Worm (Caenorhabditis elegans) whole organism, L4 larva: ENCODE data around the gene fbxa-153.

ENCODE experiments used
- D1046.2 ChIP-seq: fragments of 200-800 bp; sonication (Bioruptor generic); IDR thresholded peaks from 2 replicates; pipeline ENCODE4 v1.3.6; 2022; ENCODE audit warnings: missing genetic modification characterization, missing compliant biosample characterization
- F37D6.2 ChIP-seq: sonication (generic microtip); optimal IDR thresholded peaks from 2 replicates; lab custom pipeline; 2016; ENCODE audit warnings: mild to moderate bottlenecking, missing genetic modification characterization, missing compliant biosample characterization
- F44E2.7 ChIP-seq: fragments of 200-800 bp; sonication (Bioruptor generic); IDR thresholded peaks from 2 replicates; pipeline ENCODE4 v2.1.2; 2022; ENCODE audit warnings: missing genetic modification characterization, missing compliant biosample characterization
- T20F7.1 ChIP-seq: fragments of 200-800 bp; sonication (Bioruptor generic); optimal IDR thresholded peaks from 2 replicates; lab custom pipeline; 2018; ENCODE audit warnings: mild to moderate bottlenecking, missing genetic modification characterization, missing compliant biosample characterization
- T26A8.4 ChIP-seq: fragments of 200-800 bp; sonication (Bioruptor generic); IDR thresholded peaks from 2 replicates; pipeline ENCODE4 v1.3.6; 2022; ENCODE audit warnings: missing genetic modification characterization, missing compliant biosample characterization
- Y48G9A.11 ChIP-seq: fragments of 200-800 bp; sonication (Bioruptor generic); IDR thresholded peaks from 2 replicates; pipeline ENCODE4 v1.3.6; 2022; ENCODE audit warnings: missing genetic modification reagents, missing genetic modification characterization, missing compliant biosample characterization
- ZK337.2 ChIP-seq: fragments of 200-800 bp; sonication (Bioruptor generic); IDR thresholded peaks from 2 replicates; pipeline ENCODE4 v1.3.6; 2022; ENCODE audit warnings: missing genetic modification reagents, missing genetic modification characterization, missing compliant biosample characterization
- ZK546.5 ChIP-seq, 2 experiments: sonication (generic microtip); optimal IDR thresholded peaks; 2 replicates each; lab custom pipeline; 2017; ENCODE audit warnings: missing biosample characterization in 2 of 2, missing genetic modification characterization in 2 of 2
- aha-1 ChIP-seq: fragments of 150-350 bp; peaks from one replicate; lab custom pipeline; 2014; ENCODE audit warnings: missing biosample characterization, missing genetic modification characterization
- ama-1 ChIP-seq: fragments of 150-350 bp; optimal IDR thresholded peaks from 2 replicates; lab custom pipeline; 2014; ENCODE audit warnings: inconsistent platforms, mixed read lengths
- ceh-32 ChIP-seq: sonication (generic microtip); optimal IDR thresholded peaks from 2 replicates; lab custom pipeline; 2016; ENCODE audit warnings: mild to moderate bottlenecking, missing genetic modification characterization, missing compliant biosample characterization; ENCODE audit not compliant: poor library complexity
- ceh-62 ChIP-seq: sonication (generic microtip); optimal IDR thresholded peaks from 2 replicates; lab custom pipeline; 2017; ENCODE audit warnings: missing biosample characterization, missing genetic modification characterization
- ctbp-1 ChIP-seq: fragments of 200-800 bp; sonication (Bioruptor generic); IDR thresholded peaks from 2 replicates; pipeline ENCODE4 v1.3.6; 2022; ENCODE audit warnings: missing genetic modification reagents, missing genetic modification characterization, missing compliant biosample characterization
- daf-16 ChIP-seq, 3 experiments: sonication (generic microtip); optimal IDR thresholded peaks; 2 replicates each; lab custom pipeline; 2016 to 2017; ENCODE audit warnings: missing genetic modification characterization in 3 of 3, missing genetic modification reagents in 3 of 3, mild to moderate bottlenecking in 2 of 3, missing compliant biosample characterization in 2 of 3, missing biosample characterization in 1 of 3, moderate library complexity in 1 of 3
- daf-8 ChIP-seq: fragments of 200-800 bp; sonication (Bioruptor generic); IDR thresholded peaks from 2 replicates; pipeline ENCODE4 v1.3.6; 2022; ENCODE audit warnings: missing genetic modification characterization, missing compliant biosample characterization
- dmd-6 ChIP-seq: fragments of 200-800 bp; sonication (Bioruptor generic); IDR thresholded peaks from 2 replicates; pipeline ENCODE4 v1.3.6; 2022; ENCODE audit warnings: missing genetic modification reagents, missing genetic modification characterization, missing compliant biosample characterization
- duxl-1 ChIP-seq: sonication (generic microtip); optimal IDR thresholded peaks from 2 replicates; lab custom pipeline; 2016; ENCODE audit warnings: mild to moderate bottlenecking, missing genetic modification characterization, moderate library complexity, missing compliant biosample characterization; ENCODE audit not compliant: poor library complexity
- dve-1 ChIP-seq: sonication (generic microtip); optimal IDR thresholded peaks from 2 replicates; lab custom pipeline; 2017; ENCODE audit warnings: antibody characterized with exemption, mild to moderate bottlenecking, missing genetic modification characterization, missing compliant biosample characterization; ENCODE audit not compliant: insufficient read depth
- egl-43 ChIP-seq: fragments of 200-800 bp; sonication (Bioruptor generic); IDR thresholded peaks from 2 replicates; pipeline ENCODE4 v1.3.6; 2022; ENCODE audit warnings: missing genetic modification reagents, missing genetic modification characterization, missing compliant biosample characterization
- hlh-11 ChIP-seq: fragments of 200-800 bp; sonication (Bioruptor generic); optimal IDR thresholded peaks from 2 replicates; lab custom pipeline; 2018; ENCODE audit warnings: mild to moderate bottlenecking, missing genetic modification characterization, missing compliant biosample characterization
- hmg-1.1 ChIP-seq: fragments of 200-800 bp; sonication (Bioruptor generic); IDR thresholded peaks from 2 replicates; pipeline ENCODE4 v1.3.6; 2022; ENCODE audit warnings: missing genetic modification reagents, missing genetic modification characterization, missing compliant biosample characterization
- lim-7 ChIP-seq: fragments of 200-800 bp; sonication (Bioruptor generic); IDR thresholded peaks from 2 replicates; pipeline ENCODE4 v1.3.6; 2022; ENCODE audit warnings: missing genetic modification characterization, missing compliant biosample characterization
- lin-1 ChIP-seq: fragments of 200-800 bp; sonication (Bioruptor generic); IDR thresholded peaks from 2 replicates; pipeline ENCODE4 v1.3.6; 2022; ENCODE audit warnings: missing genetic modification reagents, missing genetic modification characterization, missing compliant biosample characterization
- lin-13 ChIP-seq: fragments of 150-350 bp; optimal IDR thresholded peaks from 2 replicates; lab custom pipeline; 2014; ENCODE audit warnings: missing biosample characterization, missing genetic modification reagents, missing genetic modification characterization
- lin-15B ChIP-seq: fragments of 150-350 bp; sonication (generic microtip); optimal IDR thresholded peaks from 3 replicates; lab custom pipeline; 2014; ENCODE audit warnings: missing biosample characterization, missing genetic modification characterization
- lin-38 ChIP-seq: fragments of 200-800 bp; sonication (Bioruptor generic); IDR thresholded peaks from 2 replicates; pipeline ENCODE4 v1.3.6; 2022; ENCODE audit warnings: missing genetic modification reagents, missing genetic modification characterization, missing compliant biosample characterization
- madf-9 ChIP-seq: fragments of 200-800 bp; sonication (Bioruptor generic); conservative IDR thresholded peaks from 2 replicates; pipeline ENCODE4 v1.3.6; 2022; ENCODE audit warnings: missing genetic modification reagents, missing genetic modification characterization, missing compliant biosample characterization
- nhr-11 ChIP-seq: fragments of 150-350 bp; optimal IDR thresholded peaks from 2 replicates; lab custom pipeline; 2014; ENCODE audit warnings: missing biosample characterization, missing genetic modification characterization
- nhr-28 ChIP-seq: fragments of 150-350 bp; optimal IDR thresholded peaks from 2 replicates; lab custom pipeline; 2014; ENCODE audit warnings: missing biosample characterization, missing genetic modification characterization
- nhr-42 ChIP-seq: fragments of 200-800 bp; sonication (Bioruptor generic); IDR thresholded peaks from 2 replicates; pipeline ENCODE4 v1.3.6; 2022; ENCODE audit warnings: missing genetic modification characterization, missing compliant biosample characterization
- nhr-6 ChIP-seq: fragments of 150-350 bp; optimal IDR thresholded peaks from 2 replicates; lab custom pipeline; 2014; ENCODE audit warnings: missing biosample characterization, missing genetic modification characterization
- rbr-2 ChIP-seq: sonication (generic microtip); optimal IDR thresholded peaks from 2 replicates; lab custom pipeline; 2016; ENCODE audit warnings: missing genotype, missing genetic modification characterization, missing compliant biosample characterization
- set-16 ChIP-seq: fragments of 200-800 bp; sonication (Bioruptor generic); IDR thresholded peaks from 2 replicates; pipeline ENCODE4 v1.3.6; 2022; ENCODE audit warnings: missing genetic modification reagents, missing genetic modification characterization, missing compliant biosample characterization
- snpc-1.2 ChIP-seq: fragments of 200-800 bp; sonication (Bioruptor generic); IDR thresholded peaks from 2 replicates; pipeline ENCODE4 v1.3.6; 2022; ENCODE audit warnings: missing genetic modification reagents, missing genetic modification characterization, missing compliant biosample characterization
- snpc-4 ChIP-seq: fragments of 150-350 bp; optimal IDR thresholded peaks from 2 replicates; lab custom pipeline; 2014; ENCODE audit warnings: missing biosample characterization, missing genetic modification characterization
- spr-1 ChIP-seq: sonication (generic microtip); optimal IDR thresholded peaks from 2 replicates; lab custom pipeline; 2016; ENCODE audit warnings: mild to moderate bottlenecking, missing genetic modification characterization, missing compliant biosample characterization
- tag-97 ChIP-seq: fragments of 200-800 bp; sonication (Bioruptor generic); IDR thresholded peaks from 2 replicates; pipeline ENCODE4 v1.3.6; 2022; ENCODE audit warnings: missing genetic modification characterization, missing compliant biosample characterization
- vab-7 ChIP-seq: fragments of 200-800 bp; sonication (Bioruptor generic); IDR thresholded peaks from 2 replicates; pipeline ENCODE4 v1.3.6; 2022; ENCODE audit warnings: missing genetic modification reagents, missing genetic modification characterization, missing compliant biosample characterization
- zfp-2 ChIP-seq: sonication (generic microtip); optimal IDR thresholded peaks from 2 replicates; lab custom pipeline; 2016; ENCODE audit warnings: mild to moderate bottlenecking, missing genetic modification characterization, missing compliant biosample characterization

Gene fbxa-153

DNA sequence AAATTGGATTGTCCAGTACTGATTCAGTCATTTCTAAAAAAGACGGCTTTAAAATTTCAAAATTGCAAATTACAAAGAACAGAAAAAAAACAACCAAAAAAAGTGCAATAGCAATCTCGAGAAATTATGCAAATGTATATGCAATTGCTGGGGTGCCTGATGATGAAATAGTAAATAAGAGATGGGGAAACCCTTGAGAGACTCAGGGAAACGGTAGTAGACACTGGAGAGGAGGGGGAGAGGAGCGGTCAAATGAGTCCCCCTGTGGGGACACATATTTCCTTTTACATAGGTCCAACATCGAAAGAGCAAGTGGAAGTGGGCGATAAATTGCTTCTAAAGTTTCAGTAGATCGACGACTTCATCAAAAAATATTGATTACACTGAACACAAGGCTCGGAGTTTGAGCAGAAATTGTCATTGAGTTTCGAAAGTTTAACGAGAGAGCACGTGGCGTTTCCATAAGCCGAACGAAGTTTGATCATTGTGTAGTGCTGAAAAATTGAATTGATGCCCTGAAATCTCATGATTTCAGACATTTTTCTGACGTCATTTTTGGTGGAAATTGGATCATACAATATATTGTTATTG is at the start of gene fbxa-153, which contains the start of gene str-12:
fbxa-153 (minus strand) TSS at position 35 of the 591 bp plus-strand sequence.
str-12 (plus strand) TSS at position 541 of the 591 bp plus-strand sequence.
- TF ChIP-seq hlh-11 (no peak), nhr-11 (tag; lab: Kevin White, UChicago) (peak; percentile 4), zfp-2 (tag; lab: Kevin White, UChicago) (no peak), ZK337.2 (0 out of 2 replicates have a peak, but pooled peaks have one; percentile 25)

- peak; percentile 49 for TF ChIP-seq hlh-11
- TF ChIP-seq egl-43 (GFP tag; lab: Robert Waterston, UW) = no peak
- no peak for TF ChIP-seq F37D6.2
- TF ChIP-seq T26A8.4 (GFP tag; lab: Robert Waterston, UW) = no peak
- no peak for TF ChIP-seq F44E2.7
- TF ChIP-seq lin-1 (GFP tag; lab: Robert Waterston, UW) = no peak
- TF ChIP-seq madf-9 (GFP tag; lab: Robert Waterston, UW) = no peak
- no peak for TF ChIP-seq vab-7 (GFP tag; lab: Robert Waterston, UW)
- TF ChIP-seq lin-15B (tag; lab: Kevin White, UChicago) = no peak
- TF ChIP-seq dve-1 = no peak
- no peak for TF ChIP-seq snpc-1.2 (GFP tag; lab: Robert Waterston, UW)
- TF ChIP-seq Y48G9A.11 (GFP tag; lab: Robert Waterston, UW) = no peak
- no peak for TF ChIP-seq nhr-6 (tag; lab: Kevin White, UChicago)
- no peak for TF ChIP-seq lin-13 (GFP tag; lab: Kevin White, UChicago)
- no peak for TF ChIP-seq spr-1 (tag; lab: Kevin White, UChicago)
- TF ChIP-seq ZK546.5 (tag; optimal IDR thresholded peaks at IDR 0.05; lab: Kevin White, UChicago) = no peak
- no peak for TF ChIP-seq daf-16 (GFP tag; optimal IDR thresholded peaks at IDR 0.05; lab: Kevin White, UChicago)
- no peak for TF ChIP-seq daf-16 (tag; optimal IDR thresholded peaks at IDR 0.05; lab: Kevin White, UChicago)
- TF ChIP-seq daf-8 (GFP tag; lab: Robert Waterston, UW) = no peak
- TF ChIP-seq ceh-62 (tag; lab: Kevin White, UChicago) = no peak
- no peak for TF ChIP-seq tag-97 (GFP tag; lab: Robert Waterston, UW)
- peak; percentile 98 for TF ChIP-seq aha-1 (tag; lab: Kevin White, UChicago)
- peak; percentile 49 for TF ChIP-seq dmd-6 (GFP tag; lab: Robert Waterston, UW)
- no peak for TF ChIP-seq nhr-28
- TF ChIP-seq nhr-11 (tag; lab: Kevin White, UChicago) = peak; percentile 4
- TF ChIP-seq ceh-32 (tag; lab: Kevin White, UChicago) = no peak
- no peak for TF ChIP-seq lin-38 (GFP tag; lab: Robert Waterston, UW)
- TF ChIP-seq T20F7.1 (GFP tag; lab: Kevin White, UChicago) = no peak
- no peak for TF ChIP-seq rbr-2 (tag; lab: Kevin White, UChicago)
- TF ChIP-seq, all 104 proteins: peak for 4
Observed at ce11 chrV:15658262-15659060, 48.3 kb upstream of the fbxa-153 start.

DNA sequence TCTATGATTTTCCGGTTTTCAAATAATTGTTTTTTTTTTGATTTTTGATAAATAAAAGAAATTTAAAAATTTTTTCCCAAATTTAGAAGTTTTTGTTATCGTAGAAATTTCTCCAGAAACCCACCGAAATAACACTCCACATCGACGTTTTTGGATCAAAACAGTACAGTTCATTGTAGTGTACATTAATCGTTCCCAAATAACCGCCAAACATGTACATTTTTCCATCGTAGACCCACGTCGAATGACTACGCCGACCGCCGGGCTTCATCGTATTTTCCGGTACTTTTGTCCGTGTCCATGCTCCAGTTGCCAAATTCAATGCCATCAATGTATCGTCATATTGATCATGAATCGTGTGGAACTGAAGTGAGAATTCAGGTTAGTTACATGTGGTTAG is 43.9 kb upstream of the fbxa-153 start, which contains the start of gene F53E4.2:
F53E4.2 (plus strand) TSS at position 301 of the 400 bp plus-strand sequence.
- TF ChIP-seq D1046.2 (GFP tag; lab: Robert Waterston, UW) (0 out of 2 replicates have a peak, but pooled peaks have one; percentile 16), nhr-42 (no peak)

DNA sequence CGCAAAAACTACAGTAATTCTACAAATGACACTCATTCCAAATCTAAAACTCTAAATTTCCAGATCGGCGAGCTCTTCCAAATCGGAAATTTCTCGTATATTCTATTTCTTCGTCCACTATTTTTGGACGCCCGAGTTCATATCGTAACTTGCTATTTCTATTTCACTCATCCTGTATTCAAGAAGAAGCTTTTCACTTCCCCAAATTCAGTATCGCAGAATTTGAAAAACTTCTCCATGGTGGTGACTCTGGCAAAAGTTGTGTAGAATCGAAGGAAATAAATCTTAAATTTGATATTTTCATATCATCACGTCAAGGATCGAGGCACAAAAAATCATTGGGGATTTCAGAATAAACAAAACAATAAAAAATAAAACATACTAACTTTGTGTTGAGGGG is 42.0 kb upstream of the fbxa-153 start:
- TF ChIP-seq lim-7 (GFP tag; lab: Robert Waterston, UW) (0 out of 2 replicates have a peak, but pooled peaks have one; percentile 34), snpc-1.2 (GFP tag; lab: Robert Waterston, UW) (0 out of 2 replicates have a peak, but pooled peaks have one; percentile 47), ama-1 (lab: Kevin White, UChicago) (peak; percentile 87), hmg-1.1 (GFP tag; lab: Robert Waterston, UW) (no peak), set-16 (GFP tag; lab: Robert Waterston, UW) (no peak), duxl-1 (no peak), ctbp-1 (GFP tag; lab: Robert Waterston, UW) (no peak), T26A8.4 (GFP tag; lab: Robert Waterston, UW) (0 out of 2 replicates have a peak, but pooled peaks have one; percentile 0), snpc-4 (tag; lab: Kevin White, UChicago) (no peak), egl-43 (GFP tag; lab: Robert Waterston, UW) (0 out of 2 replicates have a peak, but pooled peaks have one; percentile 44)
